Fruit fly (Drosophila melanogaster) whole organism: ENCODE results near the gene CG12116.

Experiments
- EcR ChIP-seq, 2 experiments: fragments of >200 bp; optimal IDR thresholded peaks; 2 replicates each; lab custom pipeline; 2017; ENCODE audit warnings: missing biosample characterization in 2 of 2, missing genetic modification characterization in 2 of 2, missing genetic modification reagents in 2 of 2
- pan ChIP-seq: fragments of >200 bp; optimal IDR thresholded peaks from 2 replicates; lab custom pipeline; 2017
- usp ChIP-seq: fragments of >200 bp; optimal IDR thresholded peaks from 2 replicates; lab custom pipeline; 2017; ENCODE audit warnings: missing biosample characterization, missing genetic modification characterization, mixed read lengths

DNA sequence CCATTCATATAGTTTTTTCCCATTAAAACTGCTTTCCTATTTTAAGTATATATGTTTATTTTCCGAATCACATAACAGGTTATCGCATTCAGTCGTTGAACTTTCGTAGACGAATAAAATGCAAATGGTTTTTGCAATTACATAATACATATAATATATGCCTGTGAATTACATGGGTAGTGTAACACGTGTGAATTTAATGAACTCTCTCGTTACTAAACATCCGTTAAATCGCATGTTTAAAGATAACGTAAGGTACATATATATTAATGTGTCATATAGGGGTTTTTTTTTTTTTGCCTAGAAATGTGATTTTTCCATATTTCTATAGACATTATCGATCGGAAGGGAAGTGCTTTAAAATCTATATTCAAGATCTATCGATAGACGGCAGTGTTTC is 794 bp upstream of the CG12116 start:
- no peak for TF ChIP-seq EcR (GFP tag; optimal IDR thresholded peaks at IDR 0.05; lab: Kevin White, UChicago)
- no peak for TF ChIP-seq usp (GFP tag; lab: Kevin White, UChicago)
- no peak for TF ChIP-seq pan (lab: Kevin White, UChicago)
